Fruit fly (Drosophila melanogaster): ENCODE results near the gene Syx17.

Gene Syx17

dm6 chr3L:4363887-4364794 lies 39.1 kb upstream of the Syx17 start, which contains the start of the genes Cip4 and mRpS6 (continued):
- TF ChIP-seq achi (GFP tag; optimal IDR thresholded peaks at IDR 0.05) (peak; percentile 81), pdm3 (GFP tag; optimal IDR thresholded peaks at IDR 0.05) (peak; percentile 86), Eip93F (GFP tag; optimal IDR thresholded peaks at IDR 0.05) (peak; percentile 30), cyc (GFP tag; optimal IDR thresholded peaks at IDR 0.05) (no peak), CG7368 (GFP tag; optimal IDR thresholded peaks at IDR 0.05) (no peak), CG6163 (GFP tag; IDR thresholded peaks at IDR 0.05) (peak; percentile 83), vri (GFP tag; optimal IDR thresholded peaks at IDR 0.05) (peak; percentile 66), CG1621 (tag; optimal IDR thresholded peaks at IDR 0.05) (no peak), CG6854 (GFP tag; optimal IDR thresholded peaks at IDR 0.05) (peak; percentile 54), CG34406 (GFP tag; optimal IDR thresholded peaks at IDR 0.05) (peak; percentile 81), lz (GFP tag; optimal IDR thresholded peaks at IDR 0.05) (peak; percentile 76), CG15336 (GFP tag; IDR thresholded peaks at IDR 0.05) (peak; percentile 73), Ets96B (tag; optimal IDR thresholded peaks at IDR 0.05) (no peak), CG8119 (GFP tag; IDR thresholded peaks at IDR 0.05) (peak; percentile 66; the same call in 2 of the 3 replicates), Sox14 (GFP tag; optimal IDR thresholded peaks at IDR 0.05) (peak; percentile 81), CG31627 (GFP tag; optimal IDR thresholded peaks at IDR 0.05) (peak; percentile 80), topi (GFP tag; optimal IDR thresholded peaks at IDR 0.05) (peak; percentile 52), CG32006 (GFP tag; optimal IDR thresholded peaks at IDR 0.05) (peak; percentile 76), acj6 (GFP tag; optimal IDR thresholded peaks at IDR 0.05) (peak; percentile 87), fkh (GFP tag; optimal IDR thresholded peaks at IDR 0.05) (peak; percentile 56), CG11762 (GFP tag; optimal IDR thresholded peaks at IDR 0.05; ENCODE audit: insufficient read depth) (no peak), net (GFP tag; optimal IDR thresholded peaks at IDR 0.05) (peak; percentile 84), CG8319 (GFP tag; optimal IDR thresholded peaks at IDR 0.05) (peak; percentile 46), svp (GFP tag) (no peak), Hr39 (GFP tag; optimal IDR thresholded peaks at IDR 0.05) (peak; percentile 76), Met (GFP tag; optimal IDR thresholded peaks at IDR 0.05) (peak; percentile 81), CG8632 (GFP tag; optimal IDR thresholded peaks at IDR 0.05) (peak; percentile 79), CG3032 (tag; optimal IDR thresholded peaks at IDR 0.05) (peak; percentile 31), fd85E (GFP tag; optimal IDR thresholded peaks at IDR 0.05) (no peak), OdsH (GFP tag; optimal IDR thresholded peaks at IDR 0.05) (peak; percentile 87), Sox15 (GFP tag; optimal IDR thresholded peaks at IDR 0.05) (peak; percentile 77)

DNA sequence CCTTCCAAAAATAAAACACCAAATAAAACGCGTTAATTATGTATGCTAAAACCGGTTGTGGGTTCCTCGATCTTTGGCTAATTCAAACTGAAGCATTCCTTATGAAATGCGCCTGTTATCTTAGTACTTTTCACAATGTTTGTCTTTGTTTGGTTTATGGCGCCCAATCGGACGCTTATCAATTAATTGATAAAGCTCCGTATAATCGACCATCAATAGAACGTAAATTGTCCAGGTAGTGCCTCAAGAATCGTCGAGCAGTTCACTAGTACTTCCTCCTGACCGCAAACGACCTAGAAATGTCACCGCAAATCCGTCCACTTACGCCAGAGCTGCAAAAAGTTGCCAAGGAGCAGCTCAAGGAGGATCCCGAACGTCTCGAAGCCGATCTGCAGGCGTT lies 38.1 kb upstream of the Syx17 start, which contains the start of gene CG33514:
Gene CG33514, plus strand, starts transcription at position 238 of the 400 bp plus-strand sequence.
- no peak for TF ChIP-seq Eip93F (GFP tag; optimal IDR thresholded peaks at IDR 0.05)
- TF ChIP-seq Ets21C (GFP tag; optimal IDR thresholded peaks at IDR 0.05), result no peak
- peak; percentile 73 for TF ChIP-seq vri (GFP tag; optimal IDR thresholded peaks at IDR 0.05)

DNA sequence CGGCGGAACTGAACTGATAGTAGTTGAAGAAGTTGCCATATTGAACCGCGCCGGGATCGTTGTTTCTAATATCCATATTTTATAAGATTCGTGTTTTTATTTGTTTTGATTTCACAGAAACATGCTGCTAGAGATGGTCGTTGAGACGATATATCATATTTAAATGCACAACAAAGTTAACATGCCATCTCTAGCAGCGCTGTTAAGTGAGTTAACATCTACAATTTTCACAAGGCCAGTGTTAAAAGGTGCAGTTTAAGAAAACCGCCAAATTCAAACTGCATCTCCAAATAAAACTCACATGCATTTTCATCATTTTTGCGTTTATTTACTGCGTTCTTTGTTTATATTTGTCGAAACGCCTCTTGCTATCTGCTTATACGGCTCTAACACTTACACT lies 35.9 kb upstream of the Syx17 start, which contains the start of gene CG11342:
Gene CG11342, minus strand, starts transcription at position 120 of the 400 bp plus-strand sequence.
- TF ChIP-seq CG11902 (GFP tag; optimal IDR thresholded peaks at IDR 0.05) (no peak), Eip75B (GFP tag; optimal IDR thresholded peaks at IDR 0.05) (no peak), CG6854 (GFP tag; optimal IDR thresholded peaks at IDR 0.05) (no peak), ss (GFP tag; optimal IDR thresholded peaks at IDR 0.05) (no peak), Smox (GFP tag; optimal IDR thresholded peaks at IDR 0.05) (no peak), CG4318 (GFP tag; optimal IDR thresholded peaks at IDR 0.05) (no peak), Hr4 (GFP tag; optimal IDR thresholded peaks at IDR 0.05) (no peak), CG6276 (GFP tag; optimal IDR thresholded peaks at IDR 0.05) (no peak), achi (GFP tag; optimal IDR thresholded peaks at IDR 0.05) (peak; percentile 23), Eip93F (GFP tag; optimal IDR thresholded peaks at IDR 0.05) (no peak), cyc (GFP tag; optimal IDR thresholded peaks at IDR 0.05) (no peak), svp (GFP tag) (no peak), CG3032 (tag; optimal IDR thresholded peaks at IDR 0.05) (no peak), vri (GFP tag; optimal IDR thresholded peaks at IDR 0.05) (no peak), OdsH (GFP tag; optimal IDR thresholded peaks at IDR 0.05) (no peak), CG7368 (GFP tag; optimal IDR thresholded peaks at IDR 0.05) (no peak), net (GFP tag; optimal IDR thresholded peaks at IDR 0.05) (no peak), Blimp-1 (GFP tag; optimal IDR thresholded peaks at IDR 0.05) (no peak), CG9139 (GFP tag; optimal IDR thresholded peaks at IDR 0.05) (no peak), Sox15 (GFP tag; optimal IDR thresholded peaks at IDR 0.05) (no peak), Hr38 (GFP tag; optimal IDR thresholded peaks at IDR 0.05) (no peak), CG10631 (GFP tag; optimal IDR thresholded peaks at IDR 0.05) (no peak), spab (GFP tag; optimal IDR thresholded peaks at IDR 0.05) (no peak), pdm3 (GFP tag; optimal IDR thresholded peaks at IDR 0.05) (no peak), fkh (GFP tag; optimal IDR thresholded peaks at IDR 0.05) (peak; percentile 78), CG8119 (GFP tag; IDR thresholded peaks at IDR 0.05) (no peak), CG11762 (GFP tag; optimal IDR thresholded peaks at IDR 0.05; ENCODE audit: insufficient read depth) (no peak), CG1621 (tag; optimal IDR thresholded peaks at IDR 0.05) (no peak), esn (GFP tag; optimal IDR thresholded peaks at IDR 0.05) (peak; percentile 41)

All from whole organism, prepupa.